Fruit fly (Drosophila melanogaster): ENCODE results near the gene CG11585.

CG11585 gene

DNA sequence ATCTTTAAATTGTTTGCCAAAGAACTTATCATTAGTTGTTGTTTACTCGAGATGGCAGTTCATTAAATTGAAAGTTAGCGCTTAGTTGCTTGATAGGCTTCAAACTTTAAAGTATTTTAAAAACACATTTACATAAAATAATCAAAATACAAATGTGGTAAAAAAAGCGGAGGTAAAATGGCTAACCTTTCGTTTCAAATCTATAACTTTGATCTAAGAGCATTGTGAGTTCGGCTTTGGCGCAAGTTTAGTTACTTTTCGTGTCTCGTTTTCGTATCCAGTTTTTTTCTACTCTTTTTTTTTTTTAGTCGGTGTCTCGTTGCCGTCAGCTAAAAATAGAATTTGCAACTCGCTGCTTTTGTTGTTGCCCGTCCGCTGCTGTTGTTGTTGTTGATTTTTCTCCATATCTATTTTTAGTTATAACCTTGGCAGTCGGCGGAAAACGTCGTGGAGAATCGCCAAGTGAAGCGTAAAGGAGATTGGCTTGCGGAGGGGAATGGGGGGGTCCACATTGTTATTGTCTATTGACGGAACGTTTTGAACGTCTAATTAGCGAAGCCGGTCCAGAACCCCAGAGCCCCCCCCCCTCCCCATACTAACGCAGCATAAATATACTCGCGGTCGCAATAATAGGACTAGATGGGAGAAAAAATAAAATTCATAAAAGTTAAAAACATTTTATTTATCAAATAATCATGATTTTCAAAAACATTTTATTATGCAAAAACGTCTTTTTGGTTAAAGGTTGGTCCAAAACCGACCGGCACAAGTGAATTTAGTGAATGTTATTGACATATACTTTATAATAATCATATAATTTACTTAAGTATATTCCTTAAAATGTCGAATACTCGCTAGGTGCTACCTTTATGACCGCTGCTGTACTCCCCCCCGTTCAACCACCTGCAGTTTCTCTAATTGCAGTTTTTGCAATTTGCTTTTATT lies 25.5 kb downstream of the CG11585 start (continued):
- TF ChIP-seq Trl (optimal IDR thresholded peaks at IDR 0.05) (no peak), Trl (GFP tag; optimal IDR thresholded peaks at IDR 0.05) (no peak), CG3995 (GFP tag; optimal IDR thresholded peaks at IDR 0.05) (no peak), CG11398 (GFP tag; optimal IDR thresholded peaks at IDR 0.05) (no peak), HmgD (GFP tag; optimal IDR thresholded peaks at IDR 0.05) (no peak), CG31388 (GFP tag; optimal IDR thresholded peaks at IDR 0.05) (no peak), Nf-YC (tag; optimal IDR thresholded peaks at IDR 0.05) (peak; percentile 16), p53 (GFP tag; optimal IDR thresholded peaks at IDR 0.05) (no peak), corto (GFP tag; optimal IDR thresholded peaks at IDR 0.05) (no peak), CG1792 (GFP tag; optimal IDR thresholded peaks at IDR 0.05) (no peak), klu (GFP tag; IDR thresholded peaks at IDR 0.05) (no peak), ftz-f1 (GFP tag; optimal IDR thresholded peaks at IDR 0.05) (no peak), Drgx (GFP tag; IDR thresholded peaks at IDR 0.05) (peak; percentile 86), bcd (GFP tag; optimal IDR thresholded peaks at IDR 0.05) (peak; percentile 54), MBD-R2 (GFP tag; IDR thresholded peaks at IDR 0.05) (no peak), wor (GFP tag; IDR thresholded peaks at IDR 0.05) (no peak), ewg (GFP tag; optimal IDR thresholded peaks at IDR 0.05) (peak; percentile 14), tna (GFP tag; IDR thresholded peaks at IDR 0.05; ENCODE audit: partially characterized antibody) (no peak), CG10979 (tag; optimal IDR thresholded peaks at IDR 0.05) (peak; percentile 35), unc-4 (GFP tag; IDR thresholded peaks at IDR 0.05; ENCODE audit: partially characterized antibody) (no peak), CG9215 (GFP tag; IDR thresholded peaks at IDR 0.05) (peak; percentile 24; the same call in 1 of the 2 replicates), sens (GFP tag) (peak; percentile 54), Fer2 (tag; optimal IDR thresholded peaks at IDR 0.05) (no peak), zfh2 (GFP tag; optimal IDR thresholded peaks at IDR 0.05) (no peak), dpn (GFP tag; optimal IDR thresholded peaks at IDR 0.05) (peak in 1 of 2 experiments; percentile 40), CG12942 (GFP tag; optimal IDR thresholded peaks at IDR 0.05) (no peak), ttk (GFP tag; IDR thresholded peaks at IDR 0.05) (no peak), nerfin-1 (tag; optimal IDR thresholded peaks at IDR 0.05) (no peak), trh (GFP tag; optimal IDR thresholded peaks at IDR 0.05) (no peak), Lim3 (GFP tag; IDR thresholded peaks at IDR 0.05) (no peak), Sry-β (GFP tag; optimal IDR thresholded peaks at IDR 0.05) (no peak), HmgZ (tag; optimal IDR thresholded peaks at IDR 0.05) (no peak), Optix (GFP tag; IDR thresholded peaks at IDR 0.05) (no peak), fu2 (GFP tag; optimal IDR thresholded peaks at IDR 0.05) (no peak), pros (GFP tag; optimal IDR thresholded peaks at IDR 0.05) (no peak), CG17568 (GFP tag; optimal IDR thresholded peaks at IDR 0.05) (no peak), kni (GFP tag; optimal IDR thresholded peaks at IDR 0.05) (no peak), bigmax (GFP tag; optimal IDR thresholded peaks at IDR 0.05) (no peak), fd3F (GFP tag; optimal IDR thresholded peaks at IDR 0.05) (peak; percentile 52), Ssrp (tag; optimal IDR thresholded peaks at IDR 0.05) (peak; percentile 28), Dbx (GFP tag; IDR thresholded peaks at IDR 0.05) (no peak), CG10274 (GFP tag; optimal IDR thresholded peaks at IDR 0.05) (peak; percentile 46), E2f1 (GFP tag; IDR thresholded peaks at IDR 0.05) (0 out of 2 replicates have a peak, but pooled peaks have one; percentile 23), CG13296 (GFP tag; optimal IDR thresholded peaks at IDR 0.05) (peak; percentile 19), nerfin-2 (GFP tag; IDR thresholded peaks at IDR 0.05; ENCODE audit: partially characterized antibody) (no peak), Side (GFP tag; optimal IDR thresholded peaks at IDR 0.05) (no peak), vvl (GFP tag; IDR thresholded peaks at IDR 0.05) (no peak), Sry-δ (GFP tag; optimal IDR thresholded peaks at IDR 0.05) (no peak), Dfd (GFP tag; optimal IDR thresholded peaks at IDR 0.05) (no peak), CG1602 (GFP tag; optimal IDR thresholded peaks at IDR 0.05) (no peak)
